Worm (Caenorhabditis elegans): ENCODE measurements around the gene nac-3.

The nac-3 gene

DNA sequence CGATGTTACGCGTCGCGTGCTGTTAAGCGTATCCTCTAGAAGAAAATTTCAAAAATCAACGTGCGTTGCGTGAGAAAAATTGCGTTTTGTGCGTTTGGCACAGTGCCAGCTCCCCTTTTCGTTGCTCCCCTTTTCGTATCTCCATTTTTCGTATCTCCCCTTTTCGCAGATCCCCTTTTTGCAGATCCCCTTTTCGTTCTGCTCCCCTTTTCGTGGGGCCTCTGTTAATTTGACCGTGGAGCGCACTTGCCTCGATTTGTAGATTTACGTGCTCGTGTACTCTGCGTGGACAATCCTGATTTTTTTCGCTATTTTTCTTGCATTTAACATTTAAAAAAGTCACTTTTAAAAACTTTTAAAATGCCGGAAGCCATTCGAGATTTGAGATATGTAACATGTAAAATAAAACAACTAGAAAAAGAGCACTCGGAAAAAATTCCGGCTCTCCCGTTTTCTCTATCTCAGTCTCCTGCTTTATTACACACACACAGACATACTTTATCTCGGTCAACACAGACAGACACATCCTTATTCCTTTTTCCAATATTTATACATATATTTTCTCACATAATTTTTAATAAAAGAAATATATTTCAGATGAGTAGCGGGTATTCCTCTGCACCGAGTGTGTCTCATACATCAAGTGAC lies 28.9 kb upstream of the nac-3 start, which contains the start of gene ttll-4 (continued):
- peak; percentile 17 for TF ChIP-seq ceh-6 (GFP tag; optimal IDR thresholded peaks at IDR 0.05)
- TF ChIP-seq syd-9 (tag; optimal IDR thresholded peaks at IDR 0.05) = peak; percentile 6
- no peak for TF ChIP-seq pros-1 (tag; optimal IDR thresholded peaks at IDR 0.05)
- TF ChIP-seq ceh-31 (tag; optimal IDR thresholded peaks at IDR 0.05) = peak; percentile 96
- TF ChIP-seq hlh-13 (GFP tag; optimal IDR thresholded peaks at IDR 0.05) = no peak
- no peak for TF ChIP-seq hlh-30 (tag; optimal IDR thresholded peaks at IDR 0.05; ENCODE audit: insufficient read depth)
- no peak for TF ChIP-seq sox-4 (tag; optimal IDR thresholded peaks at IDR 0.05)

DNA sequence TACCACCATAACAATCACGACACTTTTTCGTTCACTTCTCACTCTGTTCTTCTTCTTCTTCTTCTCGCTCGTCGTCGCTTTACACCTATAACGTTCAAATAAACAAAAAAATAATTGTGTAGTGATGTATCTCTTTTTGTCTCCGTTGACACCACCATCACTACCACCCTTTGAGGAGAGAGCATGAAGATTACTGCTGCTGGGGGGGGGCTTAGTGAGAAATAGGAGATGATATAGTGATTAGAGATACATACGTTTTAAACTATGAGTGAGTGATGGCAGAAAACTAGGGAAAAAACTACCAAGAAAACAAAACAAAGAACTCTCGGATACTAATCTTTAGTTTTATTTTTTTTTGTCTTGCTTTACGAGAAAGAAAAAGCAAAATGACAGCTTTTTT lies 26.2 kb upstream of the nac-3 start:
- TF ChIP-seq ztf-16 (tag; optimal IDR thresholded peaks at IDR 0.05) (no peak), tbx-7 (tag; optimal IDR thresholded peaks at IDR 0.05) (no peak), dve-1 (tag; optimal IDR thresholded peaks at IDR 0.05) (no peak), hlh-13 (GFP tag; optimal IDR thresholded peaks at IDR 0.05) (no peak), elt-2 (tag; optimal IDR thresholded peaks at IDR 0.05) (no peak), pha-4 (tag; optimal IDR thresholded peaks at IDR 0.05) (no peak), zip-5 (tag; optimal IDR thresholded peaks at IDR 0.05) (no peak), K09A11.1 (tag; optimal IDR thresholded peaks at IDR 0.05; ENCODE audit: insufficient read depth) (no peak), dmd-4 (tag; optimal IDR thresholded peaks at IDR 0.05; ENCODE audit: borderline replicate concordance) (no peak), mec-3 (tag; optimal IDR thresholded peaks at IDR 0.05; ENCODE audit: borderline replicate concordance) (no peak), lin-11 (tag; optimal IDR thresholded peaks at IDR 0.05) (no peak), ceh-9 (tag; optimal IDR thresholded peaks at IDR 0.05) (no peak), ceh-31 (tag; optimal IDR thresholded peaks at IDR 0.05) (no peak), fkh-6 (tag; optimal IDR thresholded peaks at IDR 0.05) (no peak), ceh-48 (tag; optimal IDR thresholded peaks at IDR 0.05) (no peak), hlh-8 (tag; optimal IDR thresholded peaks at IDR 0.05) (no peak), syd-9 (tag; optimal IDR thresholded peaks at IDR 0.05) (no peak), nhr-11 (tag; optimal IDR thresholded peaks at IDR 0.05) (no peak), ceh-24 (tag; optimal IDR thresholded peaks at IDR 0.05) (no peak)

DNA sequence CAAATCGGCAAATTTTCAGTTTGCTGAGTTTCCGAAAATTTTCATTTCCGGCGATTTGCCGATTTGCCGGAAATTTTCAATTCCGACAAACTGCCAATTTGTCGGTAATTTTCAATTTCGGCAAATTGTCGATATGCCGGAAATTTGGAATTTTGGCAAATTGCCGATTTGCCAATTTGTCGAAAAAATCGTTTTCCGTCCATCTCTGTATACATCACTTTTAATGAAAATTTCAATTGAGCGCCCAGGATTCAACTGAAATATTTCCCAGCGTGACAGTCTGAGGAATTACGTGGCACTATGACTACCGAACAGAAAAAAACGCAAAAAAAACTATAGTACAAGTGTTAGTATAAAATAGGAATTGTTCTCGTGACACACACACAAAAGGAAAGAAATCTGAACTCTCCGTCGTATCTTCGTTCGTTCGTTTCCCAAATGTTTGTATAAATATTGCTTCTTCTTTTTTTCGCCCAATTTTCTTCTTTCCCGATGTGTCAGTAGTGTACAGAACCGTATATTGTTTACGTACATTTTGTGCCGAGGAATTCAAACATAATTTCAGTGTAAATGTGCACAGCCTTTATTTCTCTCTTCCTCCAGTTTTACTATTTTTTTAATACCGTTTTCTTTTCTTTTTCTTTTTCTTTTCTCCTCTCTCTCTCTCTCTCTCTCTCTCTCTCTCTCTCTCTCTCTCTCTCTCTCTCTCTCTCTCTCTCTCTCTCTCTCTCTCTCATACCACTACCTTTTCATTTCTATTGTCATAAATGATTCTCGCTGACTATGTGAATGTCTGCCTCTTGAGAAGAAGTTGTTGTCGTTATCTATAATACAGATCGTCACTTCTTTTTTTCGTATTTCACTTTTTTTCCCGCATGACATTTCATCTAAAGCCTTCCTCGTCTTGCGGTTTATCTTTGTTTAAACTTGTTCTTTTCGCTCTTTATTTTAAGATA lies 19.8 kb upstream of the nac-3 start:
- peak; percentile 15 for TF ChIP-seq dve-1 (tag; optimal IDR thresholded peaks at IDR 0.05)
- no peak for TF ChIP-seq ceh-14 (tag; optimal IDR thresholded peaks at IDR 0.05)
- TF ChIP-seq rnt-1 (tag; optimal IDR thresholded peaks at IDR 0.05) = no peak

DNA sequence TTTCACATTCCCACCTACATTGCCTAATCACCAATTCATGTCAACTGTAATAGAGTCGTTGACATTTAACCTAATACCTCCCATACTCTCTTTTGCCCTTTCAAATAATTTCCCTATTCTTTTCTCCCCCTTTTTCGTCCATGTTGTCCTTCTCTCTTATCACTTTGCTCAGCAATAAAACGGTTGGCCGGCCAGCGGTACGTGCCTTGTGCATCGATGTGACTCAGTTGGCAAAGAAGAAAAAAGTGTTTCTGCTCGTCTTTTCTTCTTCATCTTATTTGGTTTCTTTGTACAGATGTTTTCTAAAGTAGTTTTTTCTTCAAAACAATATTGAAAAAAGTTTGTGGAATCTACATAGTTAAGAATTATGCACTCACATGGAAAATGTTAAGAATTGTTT lies 18.1 kb upstream of the nac-3 start:
- no peak for TF ChIP-seq ceh-34 (tag; optimal IDR thresholded peaks at IDR 0.05)

DNA sequence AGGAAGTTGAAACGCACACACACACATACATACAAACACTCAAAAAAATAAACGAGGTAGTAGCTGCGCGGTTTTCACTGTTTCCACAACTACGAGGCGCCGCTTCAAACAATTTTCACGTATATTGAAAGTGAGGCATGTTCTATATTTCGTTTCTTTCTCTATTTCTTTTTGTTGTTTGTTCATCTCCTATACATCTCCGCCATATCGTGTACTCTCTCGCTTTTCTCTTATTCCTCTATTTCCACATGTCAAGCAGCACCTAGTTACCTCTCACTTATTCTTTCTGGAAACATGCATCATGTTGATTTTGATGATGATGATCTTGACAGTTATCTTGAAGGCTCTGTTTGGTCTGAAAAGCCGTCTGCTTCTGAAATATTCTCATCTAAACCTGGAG lies 15.8 kb upstream of the nac-3 start, which contains the start of gene ZK1128.7:
TSS of gene ZK1128.7 (plus strand) at position 229 of the 400 bp plus-strand sequence.
- TF ChIP-seq pha-4 (tag; optimal IDR thresholded peaks at IDR 0.05) (no peak), unc-55 (GFP tag; optimal IDR thresholded peaks at IDR 0.05) (peak; percentile 9), sdc-2 (tag; optimal IDR thresholded peaks at IDR 0.05) (no peak), ceh-9 (tag; optimal IDR thresholded peaks at IDR 0.05) (no peak), pha-2 (tag; optimal IDR thresholded peaks at IDR 0.05) (no peak)

DNA sequence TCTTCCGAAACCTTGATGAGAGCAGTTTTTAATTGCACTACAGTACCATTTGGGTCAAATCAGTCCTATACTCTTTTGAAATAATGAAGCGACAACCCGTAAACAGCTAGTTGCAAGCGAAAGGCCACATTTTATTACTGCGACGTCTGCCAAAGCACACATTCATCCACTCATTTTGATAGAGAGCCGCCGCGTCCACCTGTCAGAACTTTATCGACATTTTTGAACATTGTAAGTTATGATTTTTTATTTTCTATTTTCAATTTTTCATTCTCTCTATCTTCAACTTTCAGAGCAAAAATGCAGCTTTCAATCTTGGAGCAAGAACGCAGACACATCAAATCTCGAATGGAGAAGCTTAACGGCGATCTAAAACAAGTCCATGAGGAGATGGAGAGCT lies 11.9 kb upstream of the nac-3 start, which contains the start of gene K08E5.6:
TSS of gene K08E5.6 (plus strand) at position 301 of the 400 bp plus-strand sequence.
- TF ChIP-seq ceh-22 (tag; optimal IDR thresholded peaks at IDR 0.05) (no peak), F13H6.1 (tag; optimal IDR thresholded peaks at IDR 0.05) (no peak), nfya-1 (tag; optimal IDR thresholded peaks at IDR 0.05) (no peak), zip-5 (tag; optimal IDR thresholded peaks at IDR 0.05) (no peak), ztf-16 (tag; optimal IDR thresholded peaks at IDR 0.05) (no peak), dmd-4 (tag; optimal IDR thresholded peaks at IDR 0.05; ENCODE audit: borderline replicate concordance) (no peak), pag-3 (tag; optimal IDR thresholded peaks at IDR 0.05; ENCODE audit: borderline replicate concordance) (no peak), K09A11.1 (tag; optimal IDR thresholded peaks at IDR 0.05; ENCODE audit: insufficient read depth) (no peak), ceh-45 (GFP tag; IDR thresholded peaks at IDR 0.05) (no peak), mec-3 (tag; optimal IDR thresholded peaks at IDR 0.05; ENCODE audit: borderline replicate concordance) (no peak), elt-4 (tag; optimal IDR thresholded peaks at IDR 0.05) (no peak), madf-2 (tag; optimal IDR thresholded peaks at IDR 0.05) (no peak), sox-4 (tag; optimal IDR thresholded peaks at IDR 0.05) (no peak), ama-1 (optimal IDR thresholded peaks at IDR 0.05) (no peak), elt-2 (tag; optimal IDR thresholded peaks at IDR 0.05) (no peak), ceh-18 (tag; optimal IDR thresholded peaks at IDR 0.05) (no peak), unc-86 (tag; optimal IDR thresholded peaks at IDR 0.05) (no peak), fax-1 (tag; optimal IDR thresholded peaks at IDR 0.05) (no peak)
